Fruit fly (Drosophila melanogaster) whole organism, embryonic: ENCODE results near the gene Atac2.

Experiments
- ATbp ChIP-seq: fragments of 200-800 bp; sonication (Bioruptor generic); optimal IDR thresholded peaks from 2 replicates; lab custom pipeline; 2017; ENCODE audit warnings: missing biosample characterization, mild to moderate bottlenecking, missing genetic modification characterization, missing genetic modification reagents
- Bteb2 ChIP-seq: fragments of 200-800 bp; sonication (Bioruptor generic); optimal IDR thresholded peaks from 2 replicates; lab custom pipeline; 2016; ENCODE audit warnings: missing biosample characterization, missing genetic modification characterization
- CG10209 ChIP-seq: fragments of 200-800 bp; sonication (Bioruptor generic); optimal IDR thresholded peaks from 3 replicates; lab custom pipeline; 2017; ENCODE audit warnings: missing biosample characterization, mild to moderate bottlenecking, missing genetic modification characterization, missing genetic modification reagents
- CG1024 ChIP-seq: fragments of 200-800 bp; sonication (Bioruptor generic); IDR thresholded peaks from 2 replicates; pipeline ENCODE4 v1.3.6; 2022; ENCODE audit warnings: missing biosample characterization, missing genetic modification characterization
- CG10431 ChIP-seq: fragments of 200-800 bp; sonication (Bioruptor generic); optimal IDR thresholded peaks from 3 replicates; lab custom pipeline; 2018; ENCODE audit warnings: missing biosample characterization, mild to moderate bottlenecking, missing genetic modification characterization
- CG10462 ChIP-seq: fragments of 200-800 bp; sonication (Bioruptor generic); optimal IDR thresholded peaks from 2 replicates; lab custom pipeline; 2016; ENCODE audit warnings: missing biosample characterization, missing genetic modification characterization
- CG10959 ChIP-seq: fragments of 200-800 bp; sonication (Bioruptor generic); IDR thresholded peaks from 2 replicates; pipeline ENCODE4 v1.3.6; 2022; ENCODE audit warnings: missing biosample characterization, missing genetic modification characterization
- CG11247 ChIP-seq: fragments of 200-800 bp; sonication (Bioruptor generic); IDR thresholded peaks from 2 replicates; pipeline ENCODE4 v1.3.6; 2022; ENCODE audit warnings: missing biosample characterization, missing genetic modification characterization
- CG11504 ChIP-seq: fragments of 200-800 bp; sonication (Bioruptor generic); optimal IDR thresholded peaks from 3 replicates; lab custom pipeline; 2019; ENCODE audit warnings: missing biosample characterization, mild to moderate bottlenecking, missing genetic modification characterization, moderate library complexity
- CG12299 ChIP-seq: fragments of 200-800 bp; sonication (Bioruptor generic); optimal IDR thresholded peaks from 2 replicates; lab custom pipeline; 2018; ENCODE audit warnings: missing biosample characterization, mild to moderate bottlenecking, missing genetic modification characterization
- CG12942 ChIP-seq: fragments of 200-800 bp; sonication (Bioruptor generic); optimal IDR thresholded peaks from 3 replicates; lab custom pipeline; 2016; ENCODE audit warnings: missing biosample characterization, missing genetic modification characterization
- CG13123 ChIP-seq: fragments of 200-800 bp; sonication (Bioruptor generic); optimal IDR thresholded peaks from 2 replicates; lab custom pipeline; 2016; ENCODE audit warnings: missing biosample characterization, missing genetic modification characterization
- CG15479 ChIP-seq: fragments of 200-800 bp; sonication (Bioruptor generic); optimal IDR thresholded peaks from 3 replicates; lab custom pipeline; 2019; ENCODE audit warnings: missing biosample characterization, mild to moderate bottlenecking, missing genetic modification characterization, moderate library complexity
- CG16815 ChIP-seq: fragments of 200-800 bp; sonication (Bioruptor generic); optimal IDR thresholded peaks from 3 replicates; lab custom pipeline; 2017; ENCODE audit warnings: missing biosample characterization, mild to moderate bottlenecking, missing genetic modification characterization
- CG17186 ChIP-seq: fragments of 200-800 bp; sonication (Bioruptor generic); optimal IDR thresholded peaks from 3 replicates; lab custom pipeline; 2017; ENCODE audit warnings: missing biosample characterization, missing genetic modification reagents, missing genetic modification characterization
- CG2120 ChIP-seq: fragments of 200-800 bp; sonication (Bioruptor generic); optimal IDR thresholded peaks from 3 replicates; lab custom pipeline; 2016; ENCODE audit warnings: missing biosample characterization, missing genetic modification characterization
- CG32767 ChIP-seq: fragments of 200-800 bp; sonication (Bioruptor generic); IDR thresholded peaks from 2 replicates; pipeline ENCODE4 v1.3.6; 2022; ENCODE audit warnings: missing biosample characterization, missing genetic modification characterization
- CG33213 ChIP-seq: fragments of 200-800 bp; sonication (Bioruptor generic); optimal IDR thresholded peaks from 3 replicates; lab custom pipeline; 2016; ENCODE audit warnings: missing biosample characterization, missing genetic modification characterization
- CG34376 ChIP-seq: fragments of 200-800 bp; sonication (Bioruptor generic); optimal IDR thresholded peaks from 2 replicates; lab custom pipeline; 2018; ENCODE audit warnings: missing biosample characterization, mild to moderate bottlenecking, missing genetic modification characterization
- CG34422 ChIP-seq: fragments of 200-800 bp; sonication (Bioruptor generic); IDR thresholded peaks from 3 replicates; pipeline ENCODE4 v1.3.6; 2022; ENCODE audit warnings: missing biosample characterization, missing genetic modification characterization
- CG3726 ChIP-seq: fragments of 200-800 bp; sonication (Bioruptor generic); IDR thresholded peaks from 3 replicates; pipeline ENCODE4, ENCODE4 v1.3.6; 2022; ENCODE audit warnings: missing biosample characterization, missing genetic modification characterization
- CG4404 ChIP-seq: fragments of 200-800 bp; sonication (Bioruptor generic); IDR thresholded peaks from 2 replicates; pipeline ENCODE4 v1.3.6; 2022; ENCODE audit warnings: missing biosample characterization, missing genetic modification characterization
- CG7556 ChIP-seq: fragments of 200-800 bp; sonication (Bioruptor generic); optimal IDR thresholded peaks from 2 replicates; lab custom pipeline; 2017; ENCODE audit warnings: missing biosample characterization, mild to moderate bottlenecking, missing genetic modification characterization
- CG9215 ChIP-seq: fragments of 200-800 bp; sonication (Bioruptor generic); IDR thresholded peaks from 2 replicates; pipeline ENCODE4 v1.3.6; 2022; ENCODE audit warnings: missing biosample characterization, missing genetic modification characterization
- CG9437 ChIP-seq: fragments of 200-800 bp; sonication (Bioruptor generic); optimal IDR thresholded peaks from 2 replicates; lab custom pipeline; 2018; ENCODE audit warnings: missing biosample characterization, mild to moderate bottlenecking, missing genetic modification characterization
- CkIIα-i1 ChIP-seq: fragments of 200-800 bp; sonication (Bioruptor generic); IDR thresholded peaks from 2 replicates; pipeline ENCODE4 v1.3.6; 2022; ENCODE audit warnings: missing biosample characterization, missing genetic modification characterization
- Dek ChIP-seq: fragments of 200-800 bp; sonication (Bioruptor generic); optimal IDR thresholded peaks from 3 replicates; lab custom pipeline; 2019; ENCODE audit warnings: missing biosample characterization, mild to moderate bottlenecking, missing genetic modification characterization, moderate library complexity
- Dref ChIP-seq: fragments of 200-800 bp; sonication (Bioruptor generic); IDR thresholded peaks from 2 replicates; pipeline ENCODE4 v1.3.6; 2022; ENCODE audit warnings: missing biosample characterization, missing genetic modification characterization
- Hr39 ChIP-seq: fragments of >200 bp; optimal IDR thresholded peaks from 2 replicates; lab custom pipeline; 2017
- Rfx ChIP-seq: fragments of 200-800 bp; sonication (Bioruptor generic); IDR thresholded peaks from 2 replicates; pipeline ENCODE4 v1.3.6; 2022; ENCODE audit warnings: missing biosample characterization, missing genetic modification characterization
- Scr ChIP-seq: fragments of 200-800 bp; sonication (Bioruptor generic); IDR thresholded peaks from 2 replicates; pipeline ENCODE4 v1.3.6; 2022; ENCODE audit warnings: missing biosample characterization, missing genetic modification characterization; ENCODE audit not compliant: partially characterized antibody
- Trl ChIP-seq, 3 experiments: fragments of >200 bp in 2 of 3; fragments of 200-800 bp in 1 of 3; sonication (Bioruptor generic) in 1 of 3; optimal IDR thresholded peaks; 2 replicates in 1 of 3; 3 replicates in 2 of 3; lab custom pipeline; 2016 to 2017; ENCODE audit warnings: missing biosample characterization in 1 of 3, missing genetic modification characterization in 1 of 3
- bcd ChIP-seq: fragments of 200-800 bp; sonication (Bioruptor generic); optimal IDR thresholded peaks from 2 replicates; lab custom pipeline; 2017; ENCODE audit warnings: missing biosample characterization, mild to moderate bottlenecking, missing genetic modification characterization
- ci ChIP-seq: fragments of 200-800 bp; sonication (Bioruptor generic); IDR thresholded peaks from 3 replicates; pipeline ENCODE4 v1.3.6; 2022; ENCODE audit warnings: missing biosample characterization, missing genetic modification characterization
- esg ChIP-seq: fragments of 200-800 bp; sonication (Bioruptor generic); conservative IDR thresholded peaks from 2 replicates; pipeline ENCODE4 v1.3.6; 2022; ENCODE audit warnings: missing biosample characterization, missing genetic modification characterization
- fd102C ChIP-seq: fragments of 200-800 bp; sonication (Bioruptor generic); optimal IDR thresholded peaks from 2 replicates; lab custom pipeline; 2018; ENCODE audit warnings: missing biosample characterization, mild to moderate bottlenecking, missing genetic modification characterization, moderate library complexity
- fru ChIP-seq: fragments of >200 bp; optimal IDR thresholded peaks from 2 replicates; lab custom pipeline; 2017
- gsb ChIP-seq: fragments of 200-800 bp; sonication (Bioruptor generic); IDR thresholded peaks from 2 replicates; pipeline ENCODE4 v1.3.6; 2022; ENCODE audit warnings: missing biosample characterization, missing genetic modification characterization
- hb ChIP-seq: fragments of 200-800 bp; sonication (Bioruptor generic); IDR thresholded peaks from 3 replicates; pipeline ENCODE4 v1.3.6; 2022; ENCODE audit warnings: missing biosample characterization, missing genetic modification characterization; ENCODE audit not compliant: partially characterized antibody
- hth ChIP-seq: fragments of >200 bp; optimal IDR thresholded peaks from 2 replicates; lab custom pipeline; 2017; ENCODE audit warnings: inconsistent platforms
- knrl ChIP-seq: fragments of 200-800 bp; sonication (Bioruptor generic); IDR thresholded peaks from 3 replicates; pipeline ENCODE4 v1.3.6; 2022; ENCODE audit warnings: missing biosample characterization, missing genetic modification characterization; ENCODE audit not compliant: partially characterized antibody
- lmd ChIP-seq: fragments of 200-800 bp; sonication (Bioruptor generic); IDR thresholded peaks from 2 replicates; pipeline ENCODE4 v1.3.6; 2022; ENCODE audit warnings: missing biosample characterization, missing genetic modification characterization
- mam ChIP-seq: fragments of 200-800 bp; sonication (Bioruptor generic); optimal IDR thresholded peaks from 3 replicates; lab custom pipeline; 2016; ENCODE audit warnings: missing biosample characterization, missing genetic modification characterization
- oc ChIP-seq: fragments of 200-800 bp; sonication (Bioruptor generic); optimal IDR thresholded peaks from 2 replicates; lab custom pipeline; 2018; ENCODE audit warnings: missing biosample characterization, mild to moderate bottlenecking, missing genetic modification characterization, moderate library complexity
- org-1 ChIP-seq: fragments of 200-800 bp; sonication (Bioruptor generic); optimal IDR thresholded peaks from 2 replicates; lab custom pipeline; 2017; ENCODE audit warnings: missing biosample characterization, missing genetic modification characterization
- otp ChIP-seq: fragments of 200-800 bp; sonication (Bioruptor generic); IDR thresholded peaks from 3 replicates; pipeline ENCODE4, ENCODE4 v1.3.6; 2022; ENCODE audit warnings: missing biosample characterization, missing genetic modification characterization
- pum ChIP-seq: fragments of 200-800 bp; sonication (Bioruptor generic); optimal IDR thresholded peaks from 2 replicates; lab custom pipeline; 2016; ENCODE audit warnings: missing biosample characterization, missing genetic modification characterization
- slbo ChIP-seq: fragments of 200-800 bp; sonication (Bioruptor generic); IDR thresholded peaks from 2 replicates; pipeline ENCODE4 v1.3.6; 2022; ENCODE audit warnings: missing biosample characterization, missing genetic modification characterization
- slou ChIP-seq: fragments of 200-800 bp; sonication (Bioruptor generic); optimal IDR thresholded peaks from 3 replicates; lab custom pipeline; 2016; ENCODE audit warnings: missing biosample characterization, missing genetic modification characterization
- stwl ChIP-seq: fragments of 200-800 bp; sonication (Bioruptor generic); optimal IDR thresholded peaks from 3 replicates; lab custom pipeline; 2018; ENCODE audit warnings: missing biosample characterization, mild to moderate bottlenecking, missing genetic modification characterization, moderate library complexity
- tap ChIP-seq: fragments of 200-800 bp; optimal IDR thresholded peaks from 3 replicates; lab custom pipeline; 2019; ENCODE audit warnings: missing biosample characterization, mild to moderate bottlenecking, missing genetic modification characterization, moderate library complexity
- vfl ChIP-seq: fragments of 200-800 bp; sonication (Bioruptor generic); optimal IDR thresholded peaks from 2 replicates; lab custom pipeline; 2016; ENCODE audit warnings: missing biosample characterization, missing genetic modification characterization
- wek ChIP-seq: fragments of 200-800 bp; sonication (Bioruptor generic); optimal IDR thresholded peaks from 3 replicates; lab custom pipeline; 2018; ENCODE audit warnings: missing biosample characterization, mild to moderate bottlenecking, missing genetic modification characterization, moderate library complexity

The Atac2 gene

dm6 chr2L:18616019-18616418, 4.0 kb upstream of the Atac2 start, which contains the start of gene IFT46 (continued):
- TF ChIP-seq CG1024 (GFP tag; lab: Robert Waterston, UW) (0 out of 2 replicates have a peak, but pooled peaks have one; percentile 13), knrl (no peak), CG13123 (GFP tag; lab: Kevin White, UChicago) (no peak), CG10209 (peak; percentile 4), CG11504 (tag; lab: Kevin White, UChicago) (no peak), org-1 (GFP tag; lab: Kevin White, UChicago) (no peak), Bteb2 (no peak), CG4404 (GFP tag; lab: Robert Waterston, UW) (peak; percentile 55), stwl (tag; lab: Kevin White, UChicago) (no peak), lmd (GFP tag; lab: Robert Waterston, UW) (no peak), CG32767 (no peak), Trl (optimal IDR thresholded peaks at IDR 0.05; lab: Kevin White, UChicago) (no peak), Trl (GFP tag; optimal IDR thresholded peaks at IDR 0.05; lab: Kevin White, UChicago) (no peak), CG12942 (GFP tag; lab: Kevin White, UChicago) (no peak), gsb (GFP tag; lab: Robert Waterston, UW) (no peak), tap (tag; lab: Kevin White, UChicago) (no peak), ci (GFP tag; lab: Robert Waterston, UW) (no peak), CG34422 (GFP tag; lab: Robert Waterston, UW) (no peak), oc (tag; lab: Kevin White, UChicago) (no peak), pum (GFP tag; lab: Kevin White, UChicago) (no peak), slou (GFP tag; lab: Kevin White, UChicago) (no peak), CG33213 (no peak), CG34376 (GFP tag; lab: Kevin White, UChicago) (no peak), CG7556 (no peak), hb (GFP tag; lab: Robert Waterston, UW) (no peak), CG10959 (GFP tag; lab: Robert Waterston, UW) (peak; percentile 54; the same call in 1 of the 2 replicates), CG16815 (GFP tag; lab: Kevin White, UChicago) (no peak), vfl (no peak), fd102C (GFP tag; lab: Kevin White, UChicago) (peak; percentile 55), CG11247 (GFP tag; lab: Robert Waterston, UW) (peak; percentile 30; the same call in 1 of the 2 replicates), CG9215 (no peak), CG2120 (GFP tag; lab: Kevin White, UChicago) (no peak), Dek (tag; lab: Kevin White, UChicago) (no peak), Hr39 (no peak), CG15479 (peak; percentile 73), bcd (GFP tag; lab: Kevin White, UChicago) (no peak), CG10431 (GFP tag; lab: Kevin White, UChicago) (no peak), CG17186 (GFP tag; lab: Kevin White, UChicago) (no peak), otp (GFP tag; lab: Robert Waterston, UW) (no peak), mam (GFP tag; lab: Kevin White, UChicago) (peak; percentile 33), fru (lab: Kevin White, UChicago) (no peak), CG12299 (no peak), CG3726 (no peak), esg (GFP tag; lab: Robert Waterston, UW) (peak; percentile 34; the same call in 1 of the 2 replicates), CG9437 (no peak), Dref (no peak), CG10462 (no peak), ATbp (GFP tag; lab: Kevin White, UChicago) (no peak), slbo (GFP tag; lab: Robert Waterston, UW) (no peak), wek (GFP tag; lab: Kevin White, UChicago) (no peak), hth (lab: Kevin White, UChicago) (no peak), Rfx (peak; percentile 61), Scr (GFP tag; lab: Robert Waterston, UW) (no peak), CkIIα-i1 (GFP tag; lab: Robert Waterston, UW) (no peak)
